Fruit fly (Drosophila melanogaster) whole organism, embryonic: ENCODE results near the gene ck.

ENCODE experiments used
- Awh ChIP-seq: fragments of 200-800 bp; sonication (Bioruptor generic); IDR thresholded peaks from 2 replicates; pipeline ENCODE4, ENCODE4 v1.3.6; 2022; ENCODE audit warnings: missing biosample characterization, missing genetic modification characterization
- CG10209 ChIP-seq: fragments of 200-800 bp; sonication (Bioruptor generic); optimal IDR thresholded peaks from 3 replicates; lab custom pipeline; 2017; ENCODE audit warnings: missing biosample characterization, mild to moderate bottlenecking, missing genetic modification characterization, missing genetic modification reagents
- CG10267 ChIP-seq: fragments of 200-800 bp; sonication (Bioruptor generic); optimal IDR thresholded peaks from 2 replicates; lab custom pipeline; 2018; ENCODE audit warnings: missing biosample characterization, mild to moderate bottlenecking, missing genetic modification characterization, moderate library complexity
- CG10366 ChIP-seq: fragments of 200-800 bp; sonication (Bioruptor generic); IDR thresholded peaks from 2 replicates; pipeline ENCODE4 v1.3.6; 2022; ENCODE audit warnings: missing biosample characterization, missing genetic modification characterization
- CG11085 ChIP-seq: fragments of 200-800 bp; sonication (Bioruptor generic); IDR thresholded peaks from 2 replicates; pipeline ENCODE4 v1.3.6; 2022; ENCODE audit warnings: missing biosample characterization, missing genetic modification characterization
- CG12155 ChIP-seq: fragments of 200-800 bp; sonication (Bioruptor generic); optimal IDR thresholded peaks from 3 replicates; lab custom pipeline; 2016; ENCODE audit warnings: missing biosample characterization, missing genetic modification characterization
- CG12769 ChIP-seq: fragments of 200-800 bp; sonication (Bioruptor generic); optimal IDR thresholded peaks from 2 replicates; lab custom pipeline; 2019; ENCODE audit warnings: missing biosample characterization, mild to moderate bottlenecking, missing genetic modification characterization, moderate library complexity
- CG13123 ChIP-seq: fragments of 200-800 bp; sonication (Bioruptor generic); optimal IDR thresholded peaks from 2 replicates; lab custom pipeline; 2016; ENCODE audit warnings: missing biosample characterization, missing genetic modification characterization
- CG15073 ChIP-seq: fragments of 200-800 bp; sonication (Bioruptor generic); optimal IDR thresholded peaks from 2 replicates; lab custom pipeline; 2016; ENCODE audit warnings: missing biosample characterization, missing genetic modification characterization
- CG15479 ChIP-seq: fragments of 200-800 bp; sonication (Bioruptor generic); optimal IDR thresholded peaks from 3 replicates; lab custom pipeline; 2019; ENCODE audit warnings: missing biosample characterization, mild to moderate bottlenecking, missing genetic modification characterization, moderate library complexity
- CG1602 ChIP-seq: fragments of 200-800 bp; sonication (Bioruptor generic); optimal IDR thresholded peaks from 3 replicates; lab custom pipeline; 2016; ENCODE audit warnings: missing biosample characterization, missing genetic modification characterization
- CG16863 ChIP-seq: fragments of 200-800 bp; sonication (Bioruptor generic); optimal IDR thresholded peaks from 3 replicates; lab custom pipeline; 2016; ENCODE audit warnings: missing biosample characterization, missing genetic modification characterization
- CG1832 ChIP-seq: fragments of 200-800 bp; sonication (Bioruptor generic); optimal IDR thresholded peaks from 2 replicates; lab custom pipeline; 2017; ENCODE audit warnings: missing biosample characterization, mild to moderate bottlenecking, missing genetic modification characterization, inconsistent platforms
- CG2875 ChIP-seq: fragments of 200-800 bp; sonication (Bioruptor generic); optimal IDR thresholded peaks from 2 replicates; lab custom pipeline; 2017; ENCODE audit warnings: missing biosample characterization, mild to moderate bottlenecking, missing genetic modification characterization, missing genetic modification reagents
- CG31365 ChIP-seq: fragments of 200-800 bp; sonication (Bioruptor generic); optimal IDR thresholded peaks from 2 replicates; lab custom pipeline; 2018; ENCODE audit warnings: missing biosample characterization, mild to moderate bottlenecking, missing genetic modification characterization
- CG32532 ChIP-seq: fragments of 200-800 bp; sonication (Bioruptor generic); IDR thresholded peaks from 2 replicates; pipeline ENCODE4 v1.3.6; 2022; ENCODE audit warnings: missing biosample characterization, missing genetic modification characterization
- CG3847 ChIP-seq: fragments of 200-800 bp; sonication (Bioruptor generic); IDR thresholded peaks from 2 replicates; pipeline ENCODE4 v1.3.6; 2022; ENCODE audit warnings: missing biosample characterization, missing genetic modification characterization
- CG4617 ChIP-seq: fragments of 200-800 bp; sonication (Bioruptor generic); optimal IDR thresholded peaks from 3 replicates; lab custom pipeline; 2016; ENCODE audit warnings: missing biosample characterization, missing genetic modification characterization, borderline replicate concordance
- E2f2 ChIP-seq: fragments of 200-800 bp; sonication (Bioruptor generic); IDR thresholded peaks from 2 replicates; pipeline ENCODE4 v1.3.6; 2022; ENCODE audit warnings: missing biosample characterization, missing genetic modification characterization
- Fer1 ChIP-seq: fragments of 200-800 bp; sonication (Bioruptor generic); optimal IDR thresholded peaks from 2 replicates; lab custom pipeline; 2017; ENCODE audit warnings: missing biosample characterization, mild to moderate bottlenecking, missing genetic modification characterization
- Hsf ChIP-seq: fragments of 200-800 bp; sonication (Bioruptor generic); optimal IDR thresholded peaks from 3 replicates; lab custom pipeline; 2016; ENCODE audit warnings: missing biosample characterization, missing genetic modification characterization
- Kr ChIP-seq: fragments of 200-800 bp; sonication (Bioruptor generic); optimal IDR thresholded peaks from 2 replicates; lab custom pipeline; 2017; ENCODE audit warnings: missing biosample characterization, mild to moderate bottlenecking, missing genetic modification characterization
- Lim3 ChIP-seq: fragments of 200-800 bp; sonication (Bioruptor generic); IDR thresholded peaks from 2 replicates; pipeline ENCODE4 v1.3.6; 2022; ENCODE audit warnings: missing biosample characterization, missing genetic modification characterization
- NC2β ChIP-seq: fragments of 200-800 bp; sonication (Bioruptor generic); optimal IDR thresholded peaks from 2 replicates; lab custom pipeline; 2016; ENCODE audit warnings: missing biosample characterization, missing genetic modification characterization
- Nf-YC ChIP-seq: fragments of 200-800 bp; optimal IDR thresholded peaks from 3 replicates; lab custom pipeline; 2019; ENCODE audit warnings: missing biosample characterization, mild to moderate bottlenecking, missing genetic modification characterization, moderate library complexity
- Sry-β ChIP-seq: fragments of 200-800 bp; sonication (Bioruptor generic); optimal IDR thresholded peaks from 2 replicates; lab custom pipeline; 2018; ENCODE audit warnings: missing biosample characterization, mild to moderate bottlenecking, missing genetic modification characterization, moderate library complexity
- bsh ChIP-seq, 2 experiments: fragments of 200-800 bp; sonication (Bioruptor generic); optimal IDR thresholded peaks; 2 replicates each; lab custom pipeline; 2017 to 2018; ENCODE audit warnings: mild to moderate bottlenecking in 2 of 2, missing biosample characterization in 2 of 2, missing genetic modification characterization in 2 of 2, moderate library complexity in 1 of 2
- chif ChIP-seq, 2 experiments: fragments of 200-800 bp; sonication (Bioruptor generic); optimal IDR thresholded peaks; 3 replicates each; lab custom pipeline; 2016; ENCODE audit warnings: missing biosample characterization in 2 of 2, missing genetic modification characterization in 2 of 2
- crol ChIP-seq: fragments of 200-800 bp; sonication (Bioruptor generic); IDR thresholded peaks from 2 replicates; pipeline ENCODE4 v1.3.6; 2022; ENCODE audit warnings: missing biosample characterization, missing genetic modification characterization
- cwo ChIP-seq: fragments of 200-800 bp; sonication (Bioruptor generic); optimal IDR thresholded peaks from 3 replicates; lab custom pipeline; 2017; ENCODE audit warnings: missing biosample characterization, missing genetic modification characterization, mild to moderate bottlenecking, moderate library complexity, missing genetic modification reagents
- dan ChIP-seq: fragments of 200-800 bp; sonication (Bioruptor generic); IDR thresholded peaks from 2 replicates; pipeline ENCODE4 v1.3.6; 2022; ENCODE audit warnings: missing biosample characterization, missing genetic modification characterization
- gce ChIP-seq: fragments of 200-800 bp; sonication (Bioruptor generic); IDR thresholded peaks from 3 replicates; pipeline ENCODE4 v1.3.6; 2022; ENCODE audit warnings: missing biosample characterization, missing genetic modification characterization
- jumu ChIP-seq: fragments of 200-800 bp; sonication (Bioruptor generic); optimal IDR thresholded peaks from 3 replicates; lab custom pipeline; 2016; ENCODE audit warnings: missing biosample characterization, missing genetic modification characterization
- lov ChIP-seq, 2 experiments: fragments of 200-800 bp in 1 of 2; fragments of >200 bp in 1 of 2; sonication (Bioruptor generic) in 1 of 2; IDR thresholded peaks in 1 of 2; optimal IDR thresholded peaks in 1 of 2; 2 replicates in 1 of 2; 3 replicates in 1 of 2; pipeline versions ENCODE4 v1.3.6 to Lab custom; 2017 to 2022; ENCODE audit warnings: missing biosample characterization in 1 of 2, missing genetic modification characterization in 1 of 2
- mam ChIP-seq: fragments of 200-800 bp; sonication (Bioruptor generic); optimal IDR thresholded peaks from 3 replicates; lab custom pipeline; 2016; ENCODE audit warnings: missing biosample characterization, missing genetic modification characterization
- nerfin-2 ChIP-seq: fragments of 200-800 bp; sonication (Bioruptor generic); IDR thresholded peaks from 2 replicates; pipeline ENCODE4 v1.3.6; 2022; ENCODE audit warnings: missing biosample characterization, missing genetic modification characterization; ENCODE audit not compliant: partially characterized antibody
- nmo ChIP-seq: fragments of 200-800 bp; sonication (Bioruptor generic); optimal IDR thresholded peaks from 2 replicates; lab custom pipeline; 2018; ENCODE audit warnings: missing biosample characterization, mild to moderate bottlenecking, missing genetic modification characterization, moderate library complexity
- pnt ChIP-seq: fragments of 200-800 bp; sonication (Bioruptor generic); optimal IDR thresholded peaks from 3 replicates; lab custom pipeline; 2016; ENCODE audit warnings: missing biosample characterization, missing genetic modification characterization
- ro ChIP-seq: fragments of 200-800 bp; sonication (Bioruptor generic); IDR thresholded peaks from 2 replicates; pipeline ENCODE4 v1.3.6; 2022; ENCODE audit warnings: missing biosample characterization, missing genetic modification characterization
- sens-2 ChIP-seq: fragments of 200-800 bp; sonication (Bioruptor generic); IDR thresholded peaks from 2 replicates; pipeline ENCODE4 v1.3.6; 2022; ENCODE audit warnings: missing biosample characterization, missing genetic modification characterization
- slbo ChIP-seq: fragments of 200-800 bp; sonication (Bioruptor generic); IDR thresholded peaks from 2 replicates; pipeline ENCODE4 v1.3.6; 2022; ENCODE audit warnings: missing biosample characterization, missing genetic modification characterization
- sna ChIP-seq: fragments of 200-800 bp; sonication (Bioruptor generic); IDR thresholded peaks from 2 replicates; pipeline ENCODE4 v1.3.6; 2022; ENCODE audit warnings: missing biosample characterization, missing genetic modification characterization; ENCODE audit not compliant: partially characterized antibody
- stc ChIP-seq: fragments of 200-800 bp; sonication (Bioruptor generic); IDR thresholded peaks from 2 replicates; pipeline ENCODE4 v1.3.6; 2022; ENCODE audit warnings: missing biosample characterization, missing genetic modification characterization
- twi ChIP-seq: fragments of 200-800 bp; optimal IDR thresholded peaks from 2 replicates; lab custom pipeline; 2019; ENCODE audit warnings: missing biosample characterization, mild to moderate bottlenecking, missing genetic modification characterization, moderate library complexity
- vfl ChIP-seq: fragments of 200-800 bp; sonication (Bioruptor generic); optimal IDR thresholded peaks from 2 replicates; lab custom pipeline; 2016; ENCODE audit warnings: missing biosample characterization, missing genetic modification characterization
- vvl ChIP-seq: fragments of 200-800 bp; sonication (Bioruptor generic); IDR thresholded peaks from 2 replicates; pipeline ENCODE4 v1.3.6; 2022; ENCODE audit warnings: missing biosample characterization, missing genetic modification characterization
- wek ChIP-seq: fragments of 200-800 bp; sonication (Bioruptor generic); optimal IDR thresholded peaks from 3 replicates; lab custom pipeline; 2018; ENCODE audit warnings: missing biosample characterization, mild to moderate bottlenecking, missing genetic modification characterization, moderate library complexity
- yki ChIP-seq: fragments of >200 bp; optimal IDR thresholded peaks from 3 replicates; lab custom pipeline; 2018
- z ChIP-seq: fragments of 200-800 bp; sonication (Bioruptor generic); IDR thresholded peaks from 3 replicates; pipeline ENCODE4 v1.3.6; 2022; ENCODE audit warnings: missing biosample characterization, missing genetic modification characterization

The ck gene

DNA sequence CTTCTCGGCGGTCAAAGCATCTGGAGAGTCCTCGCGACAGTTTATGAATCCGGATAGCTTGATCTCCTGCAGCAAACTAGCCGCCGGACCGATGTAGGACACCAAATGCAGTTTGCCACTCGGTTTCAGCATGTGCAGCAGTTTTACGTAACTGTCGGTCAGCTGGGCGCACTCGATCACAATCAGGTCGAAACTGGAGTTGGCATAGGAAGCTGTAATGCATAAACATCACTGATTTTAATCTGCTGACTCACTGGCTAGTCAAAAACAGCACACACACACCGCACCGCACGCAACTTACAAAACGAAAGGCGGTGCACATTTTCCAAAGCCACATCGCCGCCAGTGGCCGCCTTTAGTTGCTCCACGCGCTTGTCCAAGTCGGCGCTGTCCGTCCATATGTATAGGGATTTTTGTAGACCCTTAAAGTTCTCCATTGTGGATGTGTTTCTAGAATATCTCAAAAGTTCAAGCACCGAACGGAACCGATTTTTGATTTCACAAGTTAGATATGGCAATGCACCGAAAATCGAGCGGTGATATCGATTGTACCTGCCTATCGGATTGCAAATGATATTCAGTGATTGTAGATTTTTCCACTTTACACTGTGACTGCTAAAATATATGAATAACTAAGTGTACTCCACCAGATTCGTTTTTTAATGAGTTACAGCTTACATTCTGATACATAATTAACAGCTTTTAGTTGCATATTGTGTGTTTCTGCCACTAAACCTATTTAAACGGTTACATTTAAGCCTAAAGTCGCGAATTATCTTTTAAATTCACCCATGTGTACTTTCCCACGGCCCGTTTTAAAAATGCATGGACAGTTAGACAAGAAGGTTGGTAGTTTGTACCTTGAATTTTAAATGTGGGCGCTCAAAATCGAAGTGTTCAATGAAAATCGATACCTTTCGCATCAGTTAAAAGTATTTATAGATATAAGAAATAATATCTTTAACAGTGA is 19.0 kb downstream of the ck start, which contains the start of gene CIAPIN1 (continued):
- TF ChIP-seq CG15479 (GFP tag; lab: Kevin White, UChicago) (no peak), CG11085 (GFP tag; lab: Robert Waterston, UW) (no peak), CG1832 (GFP tag; lab: Kevin White, UChicago) (no peak), Hsf (no peak), mam (GFP tag; lab: Kevin White, UChicago) (no peak), CG16863 (GFP tag; lab: Kevin White, UChicago) (no peak), NC2β (no peak), CG4617 (GFP tag; lab: Kevin White, UChicago) (no peak), nmo (GFP tag; lab: Kevin White, UChicago) (no peak), CG1602 (no peak), crol (no peak), yki (lab: Kevin White, UChicago) (no peak), CG10209 (GFP tag; lab: Kevin White, UChicago) (no peak), CG2875 (no peak), Nf-YC (tag; lab: Kevin White, UChicago) (no peak), wek (GFP tag; lab: Kevin White, UChicago) (no peak), Awh (no peak), vfl (GFP tag; lab: Kevin White, UChicago) (no peak), twi (no peak), chif (GFP tag; optimal IDR thresholded peaks at IDR 0.05; lab: Kevin White, UChicago) (no peak), bsh (GFP tag; optimal IDR thresholded peaks at IDR 0.05; lab: Kevin White, UChicago) (no peak), Sry-β (GFP tag; lab: Kevin White, UChicago) (no peak), CG12769 (tag; lab: Kevin White, UChicago) (no peak), nerfin-2 (GFP tag; lab: Robert Waterston, UW) (peak; percentile 66), CG32532 (GFP tag; lab: Robert Waterston, UW) (no peak), gce (GFP tag; lab: Robert Waterston, UW) (no peak), ro (GFP tag; lab: Robert Waterston, UW) (no peak), Kr (GFP tag; lab: Kevin White, UChicago) (no peak), slbo (GFP tag; lab: Robert Waterston, UW) (no peak), sna (GFP tag; lab: Robert Waterston, UW) (no peak; the same call in 1 of the 2 replicates), CG31365 (tag; lab: Kevin White, UChicago) (no peak), z (GFP tag; lab: Robert Waterston, UW) (no peak), dan (GFP tag; lab: Robert Waterston, UW) (no peak), cwo (GFP tag; lab: Kevin White, UChicago) (no peak), Lim3 (GFP tag; lab: Robert Waterston, UW) (no peak), stc (no peak), CG3847 (GFP tag; lab: Robert Waterston, UW) (no peak), lov (optimal IDR thresholded peaks at IDR 0.05; lab: Kevin White, UChicago) (no peak), lov (GFP tag; IDR thresholded peaks at IDR 0.05; lab: Robert Waterston, UW) (no peak), CG13123 (no peak), sens-2 (GFP tag; lab: Robert Waterston, UW) (no peak), vvl (GFP tag; lab: Robert Waterston, UW) (0 out of 2 replicates have a peak, but pooled peaks have one; percentile 6), pnt (no peak), CG10267 (tag; lab: Kevin White, UChicago) (no peak), CG12155 (GFP tag; lab: Kevin White, UChicago) (no peak), jumu (GFP tag; lab: Kevin White, UChicago) (no peak), CG15073 (no peak), E2f2 (GFP tag; lab: Robert Waterston, UW) (peak; percentile 8; the same call in 1 of the 2 replicates), Fer1 (GFP tag; lab: Kevin White, UChicago) (no peak), CG10366 (GFP tag; lab: Robert Waterston, UW) (no peak)
